Fruit fly (Drosophila melanogaster): ENCODE results near the gene CG5783.

Gene CG5783

dm6 chr2L:18152172-18152639 lies 3.6 kb upstream of the CG5783 start, which contains the start of gene Socs36E (continued):
- TF ChIP-seq CG11456 (GFP tag; IDR thresholded peaks at IDR 0.05) (peak; percentile 72; the same call in 2 of the 3 replicates), tna (GFP tag; IDR thresholded peaks at IDR 0.05; ENCODE audit: partially characterized antibody) (peak; percentile 63; the same call in 1 of the 2 replicates), Stat92E (GFP tag; optimal IDR thresholded peaks at IDR 0.05) (peak in 1 of 3 experiments; percentile 62), CG12071 (GFP tag; optimal IDR thresholded peaks at IDR 0.05) (no peak), ftz-f1 (GFP tag; optimal IDR thresholded peaks at IDR 0.05) (peak; percentile 12), Hmr (GFP tag; optimal IDR thresholded peaks at IDR 0.05) (peak; percentile 90), CG17328 (GFP tag; IDR thresholded peaks at IDR 0.05) (0 out of 2 replicates have a peak, but pooled peaks have one; percentile 25), dysf (GFP tag; IDR thresholded peaks at IDR 0.05) (peak; percentile 34; the same call in 1 of the 3 replicates), Dip3 (GFP tag; optimal IDR thresholded peaks at IDR 0.05) (peak; percentile 7), pfk (GFP tag; optimal IDR thresholded peaks at IDR 0.05) (peak; percentile 49), dpn (GFP tag; optimal IDR thresholded peaks at IDR 0.05) (peak; percentile 48 to 50), CG11398 (GFP tag; optimal IDR thresholded peaks at IDR 0.05) (peak; percentile 31), bcd (GFP tag; optimal IDR thresholded peaks at IDR 0.05) (peak; percentile 9), Dp (GFP tag; optimal IDR thresholded peaks at IDR 0.05) (peak; percentile 63), CG15514 (GFP tag; optimal IDR thresholded peaks at IDR 0.05) (peak; percentile 87), CG16813 (GFP tag; IDR thresholded peaks at IDR 0.05; ENCODE audit: partially characterized antibody) (peak; percentile 65), MBD-R2 (GFP tag; IDR thresholded peaks at IDR 0.05) (peak; percentile 56), grn (GFP tag; optimal IDR thresholded peaks at IDR 0.05) (no peak), Dad (GFP tag; optimal IDR thresholded peaks at IDR 0.05) (peak; percentile 46), PHDP (tag; optimal IDR thresholded peaks at IDR 0.05) (peak; percentile 45), row (GFP tag; IDR thresholded peaks at IDR 0.05) (peak; percentile 53), so (GFP tag; IDR thresholded peaks at IDR 0.05) (peak; percentile 65; the same call in 2 of the 3 replicates), CG1603 (tag; optimal IDR thresholded peaks at IDR 0.05) (peak; percentile 95), salm (tag; optimal IDR thresholded peaks at IDR 0.05) (peak; percentile 22), ato (GFP tag; IDR thresholded peaks at IDR 0.05; ENCODE audit: partially characterized antibody) (peak; percentile 79), CG2712 (tag; optimal IDR thresholded peaks at IDR 0.05) (peak; percentile 66), CG7357 (GFP tag; IDR thresholded peaks at IDR 0.05) (no peak), NfI (GFP tag; optimal IDR thresholded peaks at IDR 0.05) (peak; percentile 37), pnt (GFP tag; optimal IDR thresholded peaks at IDR 0.05) (peak; percentile 4), CG17829 (tag; optimal IDR thresholded peaks at IDR 0.05) (peak; percentile 85), exex (tag; optimal IDR thresholded peaks at IDR 0.05) (peak; percentile 52), CTCF (GFP tag; optimal IDR thresholded peaks at IDR 0.05) (peak; percentile 81), slbo (GFP tag; IDR thresholded peaks at IDR 0.05) (peak; percentile 40; the same call in 1 of the 2 replicates), CG13424 (tag; optimal IDR thresholded peaks at IDR 0.05) (peak; percentile 29), NC2β (GFP tag; optimal IDR thresholded peaks at IDR 0.05) (peak; percentile 70), bbx (GFP tag; IDR thresholded peaks at IDR 0.05; ENCODE audit: partially characterized antibody) (peak; percentile 72), CG34376 (GFP tag; optimal IDR thresholded peaks at IDR 0.05) (peak; percentile 42), Adf1 (GFP tag; IDR thresholded peaks at IDR 0.05) (peak; percentile 23; the same call in 1 of the 2 replicates), Hsf (GFP tag; optimal IDR thresholded peaks at IDR 0.05) (peak; percentile 2), ken (GFP tag; IDR thresholded peaks at IDR 0.05) (peak; percentile 73; the same call in 1 of the 3 replicates), zen (tag; optimal IDR thresholded peaks at IDR 0.05) (peak; percentile 95), CG4820 (GFP tag; optimal IDR thresholded peaks at IDR 0.05) (peak; percentile 32), Myb (GFP tag; optimal IDR thresholded peaks at IDR 0.05) (peak; percentile 92), Hr78 (GFP tag; optimal IDR thresholded peaks at IDR 0.05) (no peak), Spps (tag; optimal IDR thresholded peaks at IDR 0.05) (peak; percentile 14), CG32532 (GFP tag; IDR thresholded peaks at IDR 0.05) (peak; percentile 47), aop (GFP tag; IDR thresholded peaks at IDR 0.05) (peak; percentile 61; the same call in 1 of the 2 replicates), CG2202 (tag; optimal IDR thresholded peaks at IDR 0.05) (peak; percentile 37), CG2116 (GFP tag; optimal IDR thresholded peaks at IDR 0.05) (peak; percentile 68), CG12942 (GFP tag; optimal IDR thresholded peaks at IDR 0.05) (no peak)

Measured in whole organism, embryonic.